Worm (Caenorhabditis elegans) whole organism, L2 larva: ENCODE measurements around the gene str-68.
"Not testable (repeated sequence)": the region's sequence is repeated elsewhere in the genome, so short reads cannot be mapped to it uniquely, and the experiment has no call there.

Experiments used
- C34F6.9 ChIP-seq: fragments of 150-350 bp; optimal IDR thresholded peaks from 2 replicates; lab custom pipeline; 2014; ENCODE audit warnings: missing biosample characterization, missing genetic modification characterization
- Y55F3AM.14 ChIP-seq: fragments of 200-800 bp; sonication (Bioruptor generic); optimal IDR thresholded peaks from 2 replicates; lab custom pipeline; 2018; ENCODE audit warnings: mild to moderate bottlenecking, missing genetic modification characterization, missing compliant biosample characterization
- ZK546.5 ChIP-seq: sonication (generic microtip); optimal IDR thresholded peaks from 2 replicates; lab custom pipeline; 2017; ENCODE audit warnings: missing biosample characterization, missing genetic modification characterization
- alr-1 ChIP-seq: fragments of 150-350 bp; optimal IDR thresholded peaks from 2 replicates; lab custom pipeline; 2014; ENCODE audit warnings: missing biosample characterization, missing genetic modification characterization
- aly-2 ChIP-seq: fragments of 150-350 bp; optimal IDR thresholded peaks from 2 replicates; lab custom pipeline; 2014; ENCODE audit warnings: missing biosample characterization, missing genetic modification characterization
- ama-1 ChIP-seq: fragments of 150-350 bp; optimal IDR thresholded peaks from 2 replicates; lab custom pipeline; 2018; ENCODE audit warnings: inconsistent platforms
- blmp-1 ChIP-seq: sonication (generic microtip); optimal IDR thresholded peaks from 2 replicates; lab custom pipeline; 2017; ENCODE audit warnings: missing genetic modification characterization, mild to moderate bottlenecking, missing compliant biosample characterization, antibody characterized with exemption, moderate library complexity; ENCODE audit not compliant: insufficient read depth
- ceh-16 ChIP-seq: fragments of 150-350 bp; optimal IDR thresholded peaks from 2 replicates; lab custom pipeline; 2014; ENCODE audit warnings: missing biosample characterization, missing genetic modification characterization
- dmd-4 ChIP-seq: sonication (generic microtip); optimal IDR thresholded peaks from 2 replicates; lab custom pipeline; 2017; ENCODE audit warnings: missing biosample characterization, missing genetic modification characterization
- elt-1 ChIP-seq: fragments of 150-350 bp; optimal IDR thresholded peaks from 2 replicates; lab custom pipeline; 2014; ENCODE audit warnings: missing biosample characterization, missing genetic modification characterization
- elt-3 ChIP-seq: sonication (generic microtip); optimal IDR thresholded peaks from 2 replicates; lab custom pipeline; 2017; ENCODE audit warnings: missing biosample characterization, missing genetic modification characterization
- fos-1 ChIP-seq: fragments of 150-350 bp; optimal IDR thresholded peaks from 2 replicates; lab custom pipeline; 2014; ENCODE audit warnings: missing biosample characterization, missing genetic modification characterization
- gmeb-1 ChIP-seq: fragments of 150-350 bp; optimal IDR thresholded peaks from 2 replicates; lab custom pipeline; 2014; ENCODE audit warnings: missing biosample characterization, missing genetic modification characterization
- lin-39 ChIP-seq: fragments of 150-350 bp; optimal IDR thresholded peaks from 2 replicates; lab custom pipeline; 2014; ENCODE audit warnings: missing biosample characterization, missing genetic modification reagents, missing genetic modification characterization
- lsy-2 ChIP-seq, 2 experiments: fragments of 150-350 bp in 1 of 2; sonication (generic microtip) in 1 of 2; optimal IDR thresholded peaks; 2 replicates each; lab custom pipeline; 2014 to 2017; ENCODE audit warnings: missing biosample characterization in 2 of 2, missing genetic modification characterization in 2 of 2
- mbf-1 ChIP-seq: sonication (generic microtip); optimal IDR thresholded peaks from 2 replicates; lab custom pipeline; 2017; ENCODE audit warnings: missing biosample characterization, missing genetic modification characterization
- nhr-10 ChIP-seq: sonication (generic microtip); optimal IDR thresholded peaks from 2 replicates; lab custom pipeline; 2017; ENCODE audit warnings: missing biosample characterization, missing genetic modification characterization
- nhr-12 ChIP-seq: fragments of 150-350 bp; optimal IDR thresholded peaks from 2 replicates; lab custom pipeline; 2014; ENCODE audit warnings: missing biosample characterization, missing genetic modification characterization
- nhr-129 ChIP-seq: fragments of 150-350 bp; optimal IDR thresholded peaks from 2 replicates; lab custom pipeline; 2014; ENCODE audit warnings: missing biosample characterization, missing genetic modification characterization
- nhr-23 ChIP-seq: fragments of 150-350 bp; optimal IDR thresholded peaks from 2 replicates; lab custom pipeline; 2014; ENCODE audit warnings: missing biosample characterization, missing genetic modification reagents, missing genetic modification characterization
- nhr-237 ChIP-seq: fragments of 150-350 bp; optimal IDR thresholded peaks from 2 replicates; lab custom pipeline; 2014; ENCODE audit warnings: missing biosample characterization, missing genetic modification characterization
- nhr-25 ChIP-seq: fragments of 150-350 bp; sonication (generic microtip); optimal IDR thresholded peaks from 3 replicates; lab custom pipeline; 2014; ENCODE audit warnings: missing biosample characterization, missing genetic modification characterization
- peb-1 ChIP-seq: fragments of 150-350 bp; optimal IDR thresholded peaks from 2 replicates; lab custom pipeline; 2014; ENCODE audit warnings: missing biosample characterization, missing genetic modification characterization
- sem-4 ChIP-seq: fragments of 150-350 bp; optimal IDR thresholded peaks from 2 replicates; lab custom pipeline; 2014; ENCODE audit warnings: missing biosample characterization, missing genetic modification reagents, missing genetic modification characterization
- sma-3 ChIP-seq: sonication (generic microtip); optimal IDR thresholded peaks from 2 replicates; lab custom pipeline; 2016; ENCODE audit warnings: missing genetic modification reagents, missing genetic modification characterization, missing compliant biosample characterization
- sma-9 ChIP-seq, 2 experiments: fragments of 150-350 bp in 1 of 2; sonication (generic microtip) in 1 of 2; optimal IDR thresholded peaks; 2 replicates each; lab custom pipeline; 2014 to 2016; ENCODE audit warnings: missing genetic modification characterization in 2 of 2, mild to moderate bottlenecking in 1 of 2, missing biosample characterization in 1 of 2, missing compliant biosample characterization in 1 of 2, missing genetic modification reagents in 1 of 2, moderate library complexity in 1 of 2
- unc-39 ChIP-seq: fragments of 150-350 bp; optimal IDR thresholded peaks from 2 replicates; lab custom pipeline; 2014; ENCODE audit warnings: missing biosample characterization, missing genetic modification characterization
- unc-55 ChIP-seq: fragments of 150-350 bp; sonication (generic microtip); optimal IDR thresholded peaks from 3 replicates; lab custom pipeline; 2014; ENCODE audit warnings: missing biosample characterization, missing genetic modification reagents, missing genetic modification characterization
- zag-1 ChIP-seq: fragments of 150-350 bp; optimal IDR thresholded peaks from 2 replicates; lab custom pipeline; 2014; ENCODE audit warnings: missing biosample characterization, missing genetic modification characterization
- ztf-1 ChIP-seq: fragments of 200-800 bp; sonication (Bioruptor generic); conservative IDR thresholded peaks from 2 replicates; pipeline ENCODE4 v1.3.6; 2022; ENCODE audit warnings: missing genetic modification characterization, missing compliant biosample characterization
- ztf-4 ChIP-seq: fragments of 150-350 bp; optimal IDR thresholded peaks from 2 replicates; lab custom pipeline; 2014; ENCODE audit warnings: missing biosample characterization, missing genetic modification characterization

str-68 gene

ce11 chrV:3080792-3081191 lies 26.6 kb downstream of the str-68 start, which contains the start of gene srt-5:
Gene srt-5, minus strand, starts transcription at chrV:3080892.
- TF ChIP-seq unc-55 (GFP tag; lab: Kevin White, UChicago) (no peak), nhr-237 (tag; lab: Kevin White, UChicago) (no peak)

- TF ChIP-seq dmd-4 (tag; lab: Kevin White, UChicago) (no peak), lsy-2 (tag; optimal IDR thresholded peaks at IDR 0.05; lab: Kevin White, UChicago) (no peak), sma-3 (no peak), mbf-1 (no peak), zag-1 (tag; lab: Kevin White, UChicago) (no peak), fos-1 (no peak), nhr-25 (tag; lab: Kevin White, UChicago) (no peak), blmp-1 (tag; lab: Kevin White, UChicago) (no peak), gmeb-1 (tag; lab: Kevin White, UChicago) (no peak), ZK546.5 (tag; lab: Kevin White, UChicago) (no peak), alr-1 (tag; lab: Kevin White, UChicago) (no peak), nhr-23 (tag; lab: Kevin White, UChicago) (no peak), lin-39 (no peak), peb-1 (tag; lab: Kevin White, UChicago) (no peak), nhr-10 (tag; lab: Kevin White, UChicago) (no peak), aly-2 (no peak), ztf-4 (no peak), elt-3 (no peak)
These were observed 35.8 kb downstream of the str-68 start, which contains the start of gene C50H11.13 for ce11 chrV:3071548-3071947. Gene C50H11.13, minus strand, starts transcription at chrV:3071648.

DNA sequence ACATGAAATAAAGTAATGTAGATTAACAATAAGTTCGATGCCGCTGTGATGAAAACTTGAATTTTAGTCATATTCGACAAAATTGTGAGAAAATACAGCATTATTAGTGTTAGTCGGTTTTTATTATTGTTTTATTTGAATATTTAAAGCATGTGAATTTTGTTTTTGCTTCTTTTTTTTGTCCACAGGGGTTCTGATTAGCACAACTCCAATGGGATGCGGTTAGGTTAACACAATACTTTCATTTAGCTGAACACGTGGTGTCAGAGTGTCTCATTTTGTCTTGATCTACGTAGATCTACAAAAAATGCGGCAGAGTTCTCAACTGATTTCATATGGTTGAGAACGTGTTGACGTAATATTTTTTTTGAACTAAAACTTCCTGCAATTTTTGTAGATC lies 38.2 kb downstream of the str-68 start, which contains the start of gene str-40:
Gene str-40 (minus strand): TSS at position 101 of the 400 bp plus-strand sequence.
- TF ChIP-seq Y55F3AM.14 (GFP tag; lab: Kevin White, UChicago) (no peak), elt-1 (tag; lab: Kevin White, UChicago) (no peak), dmd-4 (tag; lab: Kevin White, UChicago) (no peak), nhr-12 (tag; lab: Kevin White, UChicago) (no peak), elt-3 (no peak), unc-39 (tag; lab: Kevin White, UChicago) (no peak), ama-1 (no peak), sem-4 (tag; lab: Kevin White, UChicago) (no peak), nhr-129 (tag; lab: Kevin White, UChicago) (no peak), zag-1 (tag; lab: Kevin White, UChicago) (no peak), ZK546.5 (tag; lab: Kevin White, UChicago) (no peak)

DNA sequence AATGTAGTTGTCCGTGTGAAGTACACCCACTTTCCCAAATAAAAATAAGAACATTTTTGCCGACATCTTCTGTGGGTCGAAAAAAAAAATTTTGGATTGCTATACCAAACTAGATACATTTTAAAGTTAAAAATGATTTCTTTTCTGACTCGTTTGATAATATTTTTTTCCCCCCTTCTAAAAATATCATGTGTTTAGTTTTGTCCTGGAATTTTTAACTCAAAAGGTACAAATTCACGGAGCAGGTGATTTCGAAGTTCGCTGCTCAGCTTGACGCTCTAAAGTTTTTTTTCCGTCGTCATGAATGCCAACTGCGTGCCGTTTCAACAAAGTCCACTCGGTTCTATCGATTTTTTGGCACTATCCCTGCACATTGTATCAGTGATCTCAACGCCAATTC lies 41.4 kb downstream of the str-68 start, which contains the start of gene srh-185:
Gene srh-185 (plus strand): TSS at position 301 of the 400 bp plus-strand sequence.
- TF ChIP-seq fos-1, result no peak
- TF ChIP-seq unc-39 (tag; lab: Kevin White, UChicago), result no peak
- TF ChIP-seq ztf-4, result no peak
- TF ChIP-seq C34F6.9, result no peak
- TF ChIP-seq ceh-16 (tag; lab: Kevin White, UChicago), result no peak

- TF ChIP-seq sma-9 (GFP tag; optimal IDR thresholded peaks at IDR 0.05; lab: Kevin White, UChicago); sma-9 (tag; optimal IDR thresholded peaks at IDR 0.05; lab: Kevin White, UChicago); ztf-1; nhr-129 (tag; lab: Kevin White, UChicago): not testable (repeated sequence)
- TF ChIP-seq, all 48 proteins: peak for 0; not testable (repeated sequence) for 48
These were observed 42.9 kb downstream of the str-68 start, which contains the start of gene srt-16 for ce11 chrV:3064418-3064817. Gene srt-16, minus strand, starts transcription at chrV:3064518.

- TF ChIP-seq nhr-23 (tag; lab: Kevin White, UChicago), result no peak
- TF ChIP-seq sem-4 (tag; lab: Kevin White, UChicago), result no peak
- TF ChIP-seq C34F6.9, result no peak
These were observed 45.3 kb downstream of the str-68 start, which contains the start of gene srt-15 for ce11 chrV:3062078-3062477. Gene srt-15, minus strand, starts transcription at chrV:3062178.
